Worm (Caenorhabditis elegans): ENCODE results near the gene ocr-3.

DNA sequence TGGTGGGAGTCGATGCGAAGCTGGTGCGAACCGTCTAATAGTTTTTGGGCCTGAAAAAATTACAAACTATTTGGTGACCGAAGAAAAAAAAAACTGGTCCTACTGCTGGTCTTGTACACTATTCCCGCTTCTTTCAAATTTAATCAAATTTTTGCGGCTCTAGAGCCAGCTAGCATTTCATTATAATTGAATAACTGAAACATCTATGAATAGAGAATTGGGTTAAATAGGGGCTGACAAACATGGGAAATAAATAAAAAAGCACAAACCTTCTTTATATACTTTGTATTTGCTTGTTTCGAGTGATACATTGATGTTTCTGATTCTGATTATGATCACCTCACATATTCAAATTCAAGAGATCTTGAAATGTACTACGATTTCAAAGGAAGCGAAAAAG, 43.4 kb upstream of the ocr-3 start:
- TF ChIP-seq flt-1 (GFP tag; IDR thresholded peaks at IDR 0.05): no peak
- no peak for TF ChIP-seq tab-1 (GFP tag; IDR thresholded peaks at IDR 0.05)
